Worm (Caenorhabditis elegans) whole organism, mixed stage, embryonic: ENCODE results near the gene crb-1.

Experiments
- M03D4.4 ChIP-seq: sonication (generic microtip); optimal IDR thresholded peaks from 2 replicates; lab custom pipeline; 2017; ENCODE audit warnings: mild to moderate bottlenecking, missing genetic modification characterization, missing compliant biosample characterization
- bed-3 ChIP-seq: fragments of 200-800 bp; sonication (Bioruptor generic); optimal IDR thresholded peaks from 3 replicates; lab custom pipeline; 2018; ENCODE audit warnings: mild to moderate bottlenecking, missing genetic modification characterization, moderate library complexity, missing compliant biosample characterization
- blmp-1 ChIP-seq: fragments of 150-350 bp; optimal IDR thresholded peaks from 2 replicates; lab custom pipeline; 2014; ENCODE audit warnings: missing biosample characterization, missing genetic modification characterization
- ceh-39 ChIP-seq: fragments of 150-350 bp; optimal IDR thresholded peaks from 2 replicates; lab custom pipeline; 2014; ENCODE audit warnings: missing biosample characterization, missing genetic modification characterization
- ceh-43 ChIP-seq: fragments of 200-800 bp; sonication (Bioruptor generic); optimal IDR thresholded peaks from 2 replicates; lab custom pipeline; 2018; ENCODE audit warnings: mild to moderate bottlenecking, missing genetic modification characterization, moderate library complexity, missing compliant biosample characterization
- ceh-83 ChIP-seq: fragments of 200-800 bp; sonication (Bioruptor generic); optimal IDR thresholded peaks from 2 replicates; lab custom pipeline; 2018; ENCODE audit warnings: mild to moderate bottlenecking, missing genetic modification characterization, missing compliant biosample characterization
- ces-1 ChIP-seq: fragments of 150-350 bp; optimal IDR thresholded peaks from 2 replicates; lab custom pipeline; 2014; ENCODE audit warnings: missing biosample characterization, missing genetic modification reagents, missing genetic modification characterization
- cnd-1 ChIP-seq: fragments of 200-800 bp; sonication (Bioruptor generic); optimal IDR thresholded peaks from 2 replicates; lab custom pipeline; 2018; ENCODE audit warnings: mild to moderate bottlenecking, missing genetic modification characterization, missing compliant biosample characterization
- drap-1 ChIP-seq: fragments of 200-800 bp; sonication (Bioruptor generic); optimal IDR thresholded peaks from 3 replicates; lab custom pipeline; 2018; ENCODE audit warnings: mild to moderate bottlenecking, missing genetic modification characterization, missing compliant biosample characterization
- elt-1 ChIP-seq: sonication (generic microtip); optimal IDR thresholded peaks from 2 replicates; lab custom pipeline; 2017; ENCODE audit warnings: missing genetic modification characterization, mild to moderate bottlenecking, missing compliant biosample characterization, antibody characterized with exemption, moderate library complexity, borderline replicate concordance; ENCODE audit not compliant: insufficient read depth
- elt-3 ChIP-seq: fragments of 150-350 bp; optimal IDR thresholded peaks from 2 replicates; lab custom pipeline; 2014; ENCODE audit warnings: missing biosample characterization, missing genetic modification characterization
- flh-1 ChIP-seq: fragments of 200-800 bp; sonication (Bioruptor generic); optimal IDR thresholded peaks from 2 replicates; lab custom pipeline; 2018; ENCODE audit warnings: mild to moderate bottlenecking, missing genetic modification characterization, moderate library complexity, missing compliant biosample characterization
- ham-2 ChIP-seq: fragments of 200-800 bp; sonication (Bioruptor generic); optimal IDR thresholded peaks from 2 replicates; lab custom pipeline; 2018; ENCODE audit warnings: mild to moderate bottlenecking, missing genetic modification characterization, missing compliant biosample characterization
- hlh-1 ChIP-seq: fragments of 150-350 bp; optimal IDR thresholded peaks from 2 replicates; lab custom pipeline; 2014; ENCODE audit warnings: missing biosample characterization, missing genetic modification reagents, missing genetic modification characterization
- lin-13 ChIP-seq: fragments of 150-350 bp; optimal IDR thresholded peaks from 2 replicates; lab custom pipeline; 2014; ENCODE audit warnings: missing biosample characterization, missing genetic modification characterization
- lin-32 ChIP-seq: fragments of 200-800 bp; sonication (Bioruptor generic); optimal IDR thresholded peaks from 2 replicates; lab custom pipeline; 2018; ENCODE audit warnings: mild to moderate bottlenecking, missing genetic modification characterization, missing compliant biosample characterization
- lsy-2 ChIP-seq: fragments of 150-350 bp; optimal IDR thresholded peaks from 2 replicates; lab custom pipeline; 2014; ENCODE audit warnings: missing biosample characterization, missing genetic modification characterization
- mep-1 ChIP-seq: fragments of 150-350 bp; optimal IDR thresholded peaks from 2 replicates; lab custom pipeline; 2017; ENCODE audit warnings: missing biosample characterization, missing genetic modification reagents, missing genetic modification characterization, inconsistent platforms
- mls-2 ChIP-seq: sonication (generic microtip); optimal IDR thresholded peaks from 2 replicates; lab custom pipeline; 2016; ENCODE audit warnings: mild to moderate bottlenecking, missing genetic modification characterization, moderate library complexity, missing compliant biosample characterization
- nhr-12 ChIP-seq: fragments of 150-350 bp; optimal IDR thresholded peaks from 2 replicates; lab custom pipeline; 2014; ENCODE audit warnings: missing biosample characterization, missing genetic modification characterization
- nhr-2 ChIP-seq: fragments of 150-350 bp; optimal IDR thresholded peaks from 2 replicates; lab custom pipeline; 2014; ENCODE audit warnings: missing biosample characterization, missing genetic modification characterization
- nhr-237 ChIP-seq: fragments of 150-350 bp; optimal IDR thresholded peaks from 2 replicates; lab custom pipeline; 2014; ENCODE audit warnings: missing biosample characterization, missing genetic modification characterization
- pha-4 ChIP-seq: fragments of 150-350 bp; optimal IDR thresholded peaks from 2 replicates; lab custom pipeline; 2018; ENCODE audit warnings: missing biosample characterization, missing genetic modification reagents, missing genetic modification characterization
- sem-2 ChIP-seq: fragments of 200-800 bp; sonication (Bioruptor generic); optimal IDR thresholded peaks from 2 replicates; lab custom pipeline; 2018; ENCODE audit warnings: mild to moderate bottlenecking, missing genetic modification characterization, missing compliant biosample characterization
- snpc-4 ChIP-seq: fragments of 150-350 bp; optimal IDR thresholded peaks from 2 replicates; lab custom pipeline; 2014; ENCODE audit warnings: missing biosample characterization, missing genetic modification characterization
- sptf-1 ChIP-seq: sonication (generic microtip); optimal IDR thresholded peaks from 2 replicates; lab custom pipeline; 2017; ENCODE audit warnings: mild to moderate bottlenecking, missing genetic modification characterization, moderate library complexity, missing compliant biosample characterization
- tbx-8 ChIP-seq: fragments of 200-800 bp; sonication (Bioruptor generic); optimal IDR thresholded peaks from 2 replicates; lab custom pipeline; 2018; ENCODE audit warnings: mild to moderate bottlenecking, missing genetic modification characterization, moderate library complexity, missing compliant biosample characterization
- unc-120 ChIP-seq: sonication (generic microtip); optimal IDR thresholded peaks from 2 replicates; lab custom pipeline; 2017; ENCODE audit warnings: missing genetic modification characterization, missing compliant biosample characterization; ENCODE audit not compliant: poor library complexity, severe bottlenecking
- unc-39 ChIP-seq: fragments of 150-350 bp; optimal IDR thresholded peaks from 2 replicates; lab custom pipeline; 2014; ENCODE audit warnings: missing biosample characterization, missing genetic modification characterization
- unc-62 ChIP-seq: fragments of 150-350 bp; optimal IDR thresholded peaks from 2 replicates; lab custom pipeline; 2014; ENCODE audit warnings: missing biosample characterization, missing genetic modification reagents, missing genetic modification characterization
- zip-8 ChIP-seq: fragments of 150-350 bp; optimal IDR thresholded peaks from 2 replicates; lab custom pipeline; 2014; ENCODE audit warnings: missing biosample characterization, missing genetic modification characterization
- ztf-11 ChIP-seq: fragments of 150-350 bp; optimal IDR thresholded peaks from 2 replicates; lab custom pipeline; 2014; ENCODE audit warnings: missing biosample characterization, missing genetic modification characterization

Gene crb-1

ce11 chrX:17438386-17438785 is 24.6 kb upstream of the crb-1 start, which contains the start of gene C36E6.8:
C36E6.8 (plus strand) TSS chrX:17438686.
- TF ChIP-seq hlh-1 (tag; lab: Kevin White, UChicago), result no peak
- TF ChIP-seq ham-2 (GFP tag; lab: Kevin White, UChicago), result no peak
- no peak for TF ChIP-seq unc-39 (tag; lab: Kevin White, UChicago)
- TF ChIP-seq nhr-12 (tag; lab: Kevin White, UChicago), result no peak
- TF ChIP-seq sem-2 (GFP tag; lab: Kevin White, UChicago), result no peak

- TF ChIP-seq unc-62 (GFP tag; lab: Kevin White, UChicago) (no peak), nhr-237 (tag; lab: Kevin White, UChicago) (no peak), nhr-2 (tag; lab: Kevin White, UChicago) (no peak), tbx-8 (GFP tag; lab: Kevin White, UChicago) (no peak), lsy-2 (peak; percentile 92), mls-2 (tag; lab: Kevin White, UChicago) (no peak), elt-3 (tag; lab: Kevin White, UChicago) (no peak), drap-1 (GFP tag; lab: Kevin White, UChicago) (no peak), ham-2 (GFP tag; lab: Kevin White, UChicago) (no peak), ceh-43 (no peak), unc-120 (tag; lab: Kevin White, UChicago) (no peak), elt-1 (peak; percentile 18), ces-1 (GFP tag; lab: Kevin White, UChicago) (peak; percentile 26), nhr-12 (tag; lab: Kevin White, UChicago) (no peak), ztf-11 (tag; lab: Kevin White, UChicago) (no peak), lin-13 (tag; lab: Kevin White, UChicago) (peak; percentile 13), pha-4 (tag; lab: Kevin White, UChicago) (peak; percentile 1), unc-39 (tag; lab: Kevin White, UChicago) (no peak), cnd-1 (tag; lab: Kevin White, UChicago) (peak; percentile 8), zip-8 (tag; lab: Kevin White, UChicago) (no peak), mep-1 (tag; lab: Kevin White, UChicago) (peak; percentile 7), sem-2 (GFP tag; lab: Kevin White, UChicago) (no peak), lin-32 (GFP tag; lab: Kevin White, UChicago) (no peak), hlh-1 (tag; lab: Kevin White, UChicago) (peak; percentile 44), snpc-4 (tag; lab: Kevin White, UChicago) (no peak), sptf-1 (no peak), ceh-39 (no peak), ceh-83 (GFP tag; lab: Kevin White, UChicago) (no peak), bed-3 (GFP tag; lab: Kevin White, UChicago) (no peak)
- TF ChIP-seq, all 35 proteins: peak for 8
Observed at ce11 chrX:17434234-17434633, 20.4 kb upstream of the crb-1 start, which contains the start of gene fubl-3. fubl-3 (plus strand) TSS chrX:17434445.

ce11 chrX:17428803-17429202 is 15.0 kb upstream of the crb-1 start, which contains the start of gene pbo-6:
pbo-6 (plus strand) TSS chrX:17429042.
- TF ChIP-seq lsy-2, result no peak
- no peak for TF ChIP-seq unc-39 (tag; lab: Kevin White, UChicago)
- no peak for TF ChIP-seq nhr-237 (tag; lab: Kevin White, UChicago)
- TF ChIP-seq ceh-43, result no peak
- no peak for TF ChIP-seq blmp-1 (tag; lab: Kevin White, UChicago)
- no peak for TF ChIP-seq elt-3 (tag; lab: Kevin White, UChicago)
- TF ChIP-seq snpc-4 (tag; lab: Kevin White, UChicago), result no peak
- TF ChIP-seq lin-32 (GFP tag; lab: Kevin White, UChicago), result no peak
- TF ChIP-seq flh-1, result no peak
- TF ChIP-seq ceh-39, result no peak
- no peak for TF ChIP-seq nhr-12 (tag; lab: Kevin White, UChicago)
- TF ChIP-seq pha-4 (tag; lab: Kevin White, UChicago), result no peak
- no peak for TF ChIP-seq mls-2 (tag; lab: Kevin White, UChicago)
- TF ChIP-seq lin-13 (tag; lab: Kevin White, UChicago), result no peak

DNA sequence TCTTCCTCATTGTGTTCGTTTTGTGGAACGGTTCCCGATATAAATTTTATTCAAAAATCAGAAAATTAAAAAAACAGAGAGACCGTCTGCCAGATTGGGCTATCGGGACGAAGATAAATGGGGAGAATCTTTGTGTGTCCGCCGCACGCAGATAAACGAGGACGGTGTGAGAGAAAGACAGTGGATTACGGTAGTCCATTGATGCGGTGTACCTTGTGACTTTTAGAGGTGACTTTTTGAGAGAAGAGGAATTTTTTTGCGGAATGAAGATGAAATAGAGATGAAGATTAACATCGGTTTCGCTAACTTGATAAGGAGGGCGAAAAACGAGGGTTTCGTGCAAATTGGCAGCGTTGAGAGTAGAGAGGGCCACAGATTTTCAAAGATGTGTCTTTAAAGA is 14.0 kb upstream of the crb-1 start:
- TF ChIP-seq ztf-11 (tag; lab: Kevin White, UChicago), result no peak
- TF ChIP-seq lin-13 (tag; lab: Kevin White, UChicago), result no peak
- no peak for TF ChIP-seq ham-2 (GFP tag; lab: Kevin White, UChicago)
- no peak for TF ChIP-seq nhr-237 (tag; lab: Kevin White, UChicago)
- TF ChIP-seq ces-1 (GFP tag; lab: Kevin White, UChicago), result no peak
- TF ChIP-seq drap-1 (GFP tag; lab: Kevin White, UChicago), result no peak
- TF ChIP-seq elt-1, result no peak
- TF ChIP-seq sem-2 (GFP tag; lab: Kevin White, UChicago), result no peak
- no peak for TF ChIP-seq M03D4.4 (tag; lab: Kevin White, UChicago)
- no peak for TF ChIP-seq ceh-39
- TF ChIP-seq bed-3 (GFP tag; lab: Kevin White, UChicago), result no peak
